Worm (Caenorhabditis elegans) whole organism, L3 larva: ENCODE results near the gene smrc-1.

Experiments used
- daf-12 ChIP-seq: fragments of 150-350 bp; optimal IDR thresholded peaks from 2 replicates; lab custom pipeline; 2014; ENCODE audit warnings: missing biosample characterization, missing genetic modification reagents, missing genetic modification characterization
- egl-27 ChIP-seq: sonication (generic microtip); optimal IDR thresholded peaks from 4 replicates; lab custom pipeline; 2017; ENCODE audit warnings: missing biosample characterization, missing genetic modification reagents, missing genetic modification characterization
- nhr-28 ChIP-seq: fragments of 150-350 bp; optimal IDR thresholded peaks from 2 replicates; lab custom pipeline; 2014; ENCODE audit warnings: missing biosample characterization, missing genetic modification characterization
- pqm-1 ChIP-seq: fragments of 150-350 bp; optimal IDR thresholded peaks from 2 replicates; lab custom pipeline; 2017; ENCODE audit warnings: missing biosample characterization, missing genetic modification characterization, inconsistent platforms
- skn-1 ChIP-seq: fragments of 150-350 bp; optimal IDR thresholded peaks from 2 replicates; lab custom pipeline; 2014; ENCODE audit warnings: missing biosample characterization, missing genetic modification characterization

DNA sequence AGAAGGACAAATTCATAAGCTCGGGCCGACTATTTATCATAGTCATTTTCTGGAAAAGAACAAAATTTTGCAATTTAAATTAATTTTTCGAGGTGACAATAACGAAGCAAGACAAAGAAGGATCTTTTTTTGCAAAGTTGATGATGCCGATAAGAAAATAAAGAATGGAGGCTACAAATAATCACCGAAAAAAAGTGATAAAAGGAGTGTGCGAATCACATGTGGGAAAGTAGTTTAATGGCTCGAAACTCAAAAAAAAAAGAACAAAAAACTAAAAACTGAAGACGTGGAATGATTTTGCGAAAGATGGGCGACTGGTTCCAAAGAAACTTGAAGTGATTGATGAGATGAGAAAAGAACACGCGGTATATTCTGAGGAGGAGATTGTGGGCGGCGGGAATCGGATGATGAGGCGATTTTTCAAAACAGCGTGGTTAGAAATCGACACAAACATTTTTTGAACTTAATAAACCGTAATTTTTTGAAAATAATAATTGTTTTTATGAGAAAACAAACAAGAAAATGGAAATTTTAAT lies 28.7 kb downstream of the smrc-1 start, which contains the start of gene atgl-1:
- TF ChIP-seq daf-12 (tag; lab: Kevin White, UChicago) = no peak
- TF ChIP-seq pqm-1 (tag; lab: Kevin White, UChicago) = no peak
- no peak for TF ChIP-seq nhr-28 (tag; lab: Kevin White, UChicago)
- TF ChIP-seq skn-1 (tag; lab: Kevin White, UChicago) = no peak
- TF ChIP-seq egl-27 = no peak
